Worm (Caenorhabditis elegans): ENCODE measurements around the gene clp-6.
"Not testable (repeated sequence)": the region's sequence is repeated elsewhere in the genome, so short reads cannot be mapped to it uniquely, and the experiment has no call there.

ce11 chrIV:1448528-1448927 is 13.7 kb upstream of the clp-6 start:
- TF ChIP-seq C17E4.6 (GFP tag; IDR thresholded peaks at IDR 0.05); unc-130 (GFP tag; optimal IDR thresholded peaks at IDR 0.05): not testable (repeated sequence)
